Worm (Caenorhabditis elegans) whole organism, mixed stage, embryonic: Measurements from ENCODE around the gene sru-30.

Source experiments
- M03D4.4 ChIP-seq: sonication (generic microtip); optimal IDR thresholded peaks from 2 replicates; lab custom pipeline; 2017; ENCODE audit warnings: mild to moderate bottlenecking, missing genetic modification characterization, missing compliant biosample characterization
- bed-3 ChIP-seq: fragments of 200-800 bp; sonication (Bioruptor generic); optimal IDR thresholded peaks from 3 replicates; lab custom pipeline; 2018; ENCODE audit warnings: mild to moderate bottlenecking, missing genetic modification characterization, moderate library complexity, missing compliant biosample characterization
- blmp-1 ChIP-seq: fragments of 150-350 bp; optimal IDR thresholded peaks from 2 replicates; lab custom pipeline; 2014; ENCODE audit warnings: missing biosample characterization, missing genetic modification characterization
- ceh-39 ChIP-seq: fragments of 150-350 bp; optimal IDR thresholded peaks from 2 replicates; lab custom pipeline; 2014; ENCODE audit warnings: missing biosample characterization, missing genetic modification characterization
- ces-1 ChIP-seq: fragments of 150-350 bp; optimal IDR thresholded peaks from 2 replicates; lab custom pipeline; 2014; ENCODE audit warnings: missing biosample characterization, missing genetic modification reagents, missing genetic modification characterization
- cnd-1 ChIP-seq: fragments of 200-800 bp; sonication (Bioruptor generic); optimal IDR thresholded peaks from 2 replicates; lab custom pipeline; 2018; ENCODE audit warnings: mild to moderate bottlenecking, missing genetic modification characterization, missing compliant biosample characterization
- drap-1 ChIP-seq: fragments of 200-800 bp; sonication (Bioruptor generic); optimal IDR thresholded peaks from 3 replicates; lab custom pipeline; 2018; ENCODE audit warnings: mild to moderate bottlenecking, missing genetic modification characterization, missing compliant biosample characterization
- elt-1 ChIP-seq: sonication (generic microtip); optimal IDR thresholded peaks from 2 replicates; lab custom pipeline; 2017; ENCODE audit warnings: missing genetic modification characterization, mild to moderate bottlenecking, missing compliant biosample characterization, antibody characterized with exemption, moderate library complexity, borderline replicate concordance; ENCODE audit not compliant: insufficient read depth
- ham-2 ChIP-seq: fragments of 200-800 bp; sonication (Bioruptor generic); optimal IDR thresholded peaks from 2 replicates; lab custom pipeline; 2018; ENCODE audit warnings: mild to moderate bottlenecking, missing genetic modification characterization, missing compliant biosample characterization
- hlh-1 ChIP-seq: fragments of 150-350 bp; optimal IDR thresholded peaks from 2 replicates; lab custom pipeline; 2014; ENCODE audit warnings: missing biosample characterization, missing genetic modification reagents, missing genetic modification characterization
- lin-32 ChIP-seq: fragments of 200-800 bp; sonication (Bioruptor generic); optimal IDR thresholded peaks from 2 replicates; lab custom pipeline; 2018; ENCODE audit warnings: mild to moderate bottlenecking, missing genetic modification characterization, missing compliant biosample characterization
- lsy-2 ChIP-seq: fragments of 150-350 bp; optimal IDR thresholded peaks from 2 replicates; lab custom pipeline; 2014; ENCODE audit warnings: missing biosample characterization, missing genetic modification characterization
- mab-5 ChIP-seq: fragments of 150-350 bp; optimal IDR thresholded peaks from 2 replicates; lab custom pipeline; 2014; ENCODE audit warnings: missing biosample characterization, missing genetic modification characterization
- mep-1 ChIP-seq: fragments of 150-350 bp; optimal IDR thresholded peaks from 2 replicates; lab custom pipeline; 2017; ENCODE audit warnings: missing biosample characterization, missing genetic modification reagents, missing genetic modification characterization, inconsistent platforms
- mls-2 ChIP-seq: sonication (generic microtip); optimal IDR thresholded peaks from 2 replicates; lab custom pipeline; 2016; ENCODE audit warnings: mild to moderate bottlenecking, missing genetic modification characterization, moderate library complexity, missing compliant biosample characterization
- nhr-12 ChIP-seq: fragments of 150-350 bp; optimal IDR thresholded peaks from 2 replicates; lab custom pipeline; 2014; ENCODE audit warnings: missing biosample characterization, missing genetic modification characterization
- nhr-2 ChIP-seq: fragments of 150-350 bp; optimal IDR thresholded peaks from 2 replicates; lab custom pipeline; 2014; ENCODE audit warnings: missing biosample characterization, missing genetic modification characterization
- nhr-237 ChIP-seq: fragments of 150-350 bp; optimal IDR thresholded peaks from 2 replicates; lab custom pipeline; 2014; ENCODE audit warnings: missing biosample characterization, missing genetic modification characterization
- nhr-28 ChIP-seq: fragments of 150-350 bp; optimal IDR thresholded peaks from 2 replicates; lab custom pipeline; 2014; ENCODE audit warnings: missing biosample characterization, missing genetic modification characterization
- nhr-76 ChIP-seq: sonication (generic microtip); optimal IDR thresholded peaks from 2 replicates; lab custom pipeline; 2017; ENCODE audit warnings: missing biosample characterization, missing genetic modification characterization
- snpc-4 ChIP-seq: fragments of 150-350 bp; optimal IDR thresholded peaks from 2 replicates; lab custom pipeline; 2014; ENCODE audit warnings: missing biosample characterization, missing genetic modification characterization
- sptf-1 ChIP-seq: sonication (generic microtip); optimal IDR thresholded peaks from 2 replicates; lab custom pipeline; 2017; ENCODE audit warnings: mild to moderate bottlenecking, missing genetic modification characterization, moderate library complexity, missing compliant biosample characterization
- tbx-8 ChIP-seq: fragments of 200-800 bp; sonication (Bioruptor generic); optimal IDR thresholded peaks from 2 replicates; lab custom pipeline; 2018; ENCODE audit warnings: mild to moderate bottlenecking, missing genetic modification characterization, moderate library complexity, missing compliant biosample characterization
- unc-120 ChIP-seq: sonication (generic microtip); optimal IDR thresholded peaks from 2 replicates; lab custom pipeline; 2017; ENCODE audit warnings: missing genetic modification characterization, missing compliant biosample characterization; ENCODE audit not compliant: poor library complexity, severe bottlenecking
- unc-39 ChIP-seq: fragments of 150-350 bp; optimal IDR thresholded peaks from 2 replicates; lab custom pipeline; 2014; ENCODE audit warnings: missing biosample characterization, missing genetic modification characterization
- unc-62 ChIP-seq: fragments of 150-350 bp; optimal IDR thresholded peaks from 2 replicates; lab custom pipeline; 2014; ENCODE audit warnings: missing biosample characterization, missing genetic modification reagents, missing genetic modification characterization
- zip-8 ChIP-seq: fragments of 150-350 bp; optimal IDR thresholded peaks from 2 replicates; lab custom pipeline; 2014; ENCODE audit warnings: missing biosample characterization, missing genetic modification characterization

The sru-30 gene

DNA sequence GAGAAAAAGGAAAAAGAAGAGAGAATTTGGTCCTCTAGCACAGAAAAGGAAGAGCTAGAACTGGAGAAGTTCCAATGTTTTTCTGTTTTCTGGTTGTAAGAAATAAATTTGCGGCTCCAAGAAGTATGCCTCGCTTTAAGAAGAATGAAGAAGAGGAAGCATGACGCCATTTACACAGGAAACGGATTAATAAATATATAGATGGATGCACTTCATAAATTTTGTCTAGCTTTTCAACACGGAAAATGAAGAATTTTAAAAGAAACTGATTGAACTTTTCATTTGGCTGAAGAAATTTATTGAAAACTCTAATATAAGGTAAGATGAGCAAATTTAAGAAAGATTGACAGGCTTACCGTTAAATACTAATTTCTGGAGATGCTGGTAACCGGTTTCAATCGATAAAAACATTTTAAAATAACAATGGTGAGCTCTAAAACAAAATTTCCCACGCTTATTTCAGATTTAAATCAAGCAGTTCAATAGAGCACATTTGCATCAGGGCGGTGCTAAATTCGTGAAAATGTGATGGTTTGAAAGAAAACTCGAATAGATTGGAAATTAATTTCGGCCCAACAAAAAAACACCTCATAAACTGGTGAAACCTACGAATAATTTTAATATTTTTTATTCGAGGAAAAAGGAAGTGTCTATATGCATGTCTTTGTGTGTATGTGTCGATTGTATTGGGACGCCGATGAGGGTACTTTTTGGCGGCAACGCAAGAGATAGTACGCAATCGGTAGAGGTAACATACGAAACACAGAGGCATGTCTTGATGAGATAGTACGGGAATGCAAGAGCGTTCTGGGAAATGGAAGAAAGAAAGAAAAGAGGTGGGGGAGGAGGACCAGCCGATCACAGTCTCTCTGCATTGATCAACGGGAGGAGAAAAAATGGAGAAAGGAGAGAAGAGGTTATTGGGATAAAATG is 42.6 kb downstream of the sru-30 start:
- TF ChIP-seq unc-120 (tag; lab: Kevin White, UChicago) (no peak), nhr-76 (tag; lab: Kevin White, UChicago) (no peak), mls-2 (tag; lab: Kevin White, UChicago) (peak; percentile 12), ces-1 (GFP tag; lab: Kevin White, UChicago) (peak; percentile 26), snpc-4 (tag; lab: Kevin White, UChicago) (no peak), tbx-8 (GFP tag; lab: Kevin White, UChicago) (no peak), drap-1 (no peak), lsy-2 (tag; lab: Kevin White, UChicago) (peak; percentile 19), elt-1 (tag; lab: Kevin White, UChicago) (no peak), unc-62 (GFP tag; lab: Kevin White, UChicago) (no peak), mep-1 (tag; lab: Kevin White, UChicago) (peak; percentile 2), sptf-1 (tag; lab: Kevin White, UChicago) (no peak), ceh-39 (tag; lab: Kevin White, UChicago) (peak; percentile 49), mab-5 (no peak), M03D4.4 (peak; percentile 19), lin-32 (GFP tag; lab: Kevin White, UChicago) (no peak), nhr-237 (tag; lab: Kevin White, UChicago) (no peak)

ce11 chrV:9856978-9857377 is 43.4 kb downstream of the sru-30 start:
- TF ChIP-seq lin-32 (GFP tag; lab: Kevin White, UChicago): no peak
- no peak for TF ChIP-seq cnd-1
- TF ChIP-seq M03D4.4: no peak
- TF ChIP-seq nhr-2 (tag; lab: Kevin White, UChicago): no peak
- TF ChIP-seq ham-2 (GFP tag; lab: Kevin White, UChicago): no peak
- no peak for TF ChIP-seq mep-1 (tag; lab: Kevin White, UChicago)
- TF ChIP-seq tbx-8 (GFP tag; lab: Kevin White, UChicago): no peak
- no peak for TF ChIP-seq nhr-12
- no peak for TF ChIP-seq elt-1 (tag; lab: Kevin White, UChicago)
- no peak for TF ChIP-seq ceh-39 (tag; lab: Kevin White, UChicago)
- TF ChIP-seq nhr-237 (tag; lab: Kevin White, UChicago): no peak
- no peak for TF ChIP-seq unc-39 (tag; lab: Kevin White, UChicago)
- TF ChIP-seq blmp-1 (tag; lab: Kevin White, UChicago): no peak
- no peak for TF ChIP-seq nhr-28 (tag; lab: Kevin White, UChicago)
- TF ChIP-seq snpc-4 (tag; lab: Kevin White, UChicago): no peak
- no peak for TF ChIP-seq zip-8 (tag; lab: Kevin White, UChicago)
- TF ChIP-seq mab-5: no peak
- TF ChIP-seq ces-1 (GFP tag; lab: Kevin White, UChicago): no peak
- TF ChIP-seq, all 35 proteins: peak for 0

- no peak for TF ChIP-seq lsy-2 (tag; lab: Kevin White, UChicago)
- TF ChIP-seq bed-3 (GFP tag; lab: Kevin White, UChicago): no peak
- TF ChIP-seq unc-62 (GFP tag; lab: Kevin White, UChicago): no peak
- TF ChIP-seq blmp-1 (tag; lab: Kevin White, UChicago): no peak
- TF ChIP-seq hlh-1 (tag; lab: Kevin White, UChicago): no peak
- no peak for TF ChIP-seq mep-1 (tag; lab: Kevin White, UChicago)
- no peak for TF ChIP-seq ham-2 (GFP tag; lab: Kevin White, UChicago)
- TF ChIP-seq, all 35 proteins: peak for 0
Measured at ce11 chrV:9859863-9860262, 46.2 kb downstream of the sru-30 start, which contains the start of gene lsy-12. Gene lsy-12 (minus strand): TSS chrV:9859963.

- TF ChIP-seq elt-1 (tag; lab: Kevin White, UChicago) (no peak), lsy-2 (tag; lab: Kevin White, UChicago) (peak; percentile 67)
Measured at ce11 chrV:9860337-9860736, 46.7 kb downstream of the sru-30 start.
